Worm (Caenorhabditis elegans): ENCODE data around the gene fut-8.
A peak's percentile ranks its signal among the peaks of the same experiment; 100 is the strongest.
"Not testable (repeated sequence)": the region's sequence is repeated elsewhere in the genome, so short reads cannot be mapped to it uniquely, and the experiment has no call there.

The fut-8 gene

DNA sequence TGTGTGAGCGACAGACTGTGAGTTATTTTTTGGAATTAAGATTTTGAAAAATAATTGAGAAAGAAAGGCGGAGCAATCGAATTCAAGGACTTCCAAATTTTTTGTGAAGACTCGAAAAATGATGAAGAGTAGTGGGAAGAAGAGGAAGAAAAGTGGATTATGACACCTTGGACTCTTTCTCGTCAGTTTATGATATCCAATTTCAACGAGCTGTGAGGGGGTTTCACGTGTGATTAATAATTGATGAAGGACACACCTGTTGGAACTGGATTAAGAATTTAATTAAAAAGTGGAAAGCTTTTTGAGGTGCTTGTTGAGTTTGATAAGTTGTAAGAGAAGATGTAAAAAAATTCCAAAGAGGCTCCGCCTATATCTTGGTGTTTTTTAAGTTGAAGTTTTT, at the start of gene fut-8:
fut-8 (minus strand) TSS at position 101 of the 400 bp plus-strand sequence.
- no peak for TF ChIP-seq ztf-11 (tag; optimal IDR thresholded peaks at IDR 0.05)
- TF ChIP-seq unc-62 (GFP tag; optimal IDR thresholded peaks at IDR 0.05), result no peak
- no peak for TF ChIP-seq nhr-12 (tag; optimal IDR thresholded peaks at IDR 0.05)

DNA sequence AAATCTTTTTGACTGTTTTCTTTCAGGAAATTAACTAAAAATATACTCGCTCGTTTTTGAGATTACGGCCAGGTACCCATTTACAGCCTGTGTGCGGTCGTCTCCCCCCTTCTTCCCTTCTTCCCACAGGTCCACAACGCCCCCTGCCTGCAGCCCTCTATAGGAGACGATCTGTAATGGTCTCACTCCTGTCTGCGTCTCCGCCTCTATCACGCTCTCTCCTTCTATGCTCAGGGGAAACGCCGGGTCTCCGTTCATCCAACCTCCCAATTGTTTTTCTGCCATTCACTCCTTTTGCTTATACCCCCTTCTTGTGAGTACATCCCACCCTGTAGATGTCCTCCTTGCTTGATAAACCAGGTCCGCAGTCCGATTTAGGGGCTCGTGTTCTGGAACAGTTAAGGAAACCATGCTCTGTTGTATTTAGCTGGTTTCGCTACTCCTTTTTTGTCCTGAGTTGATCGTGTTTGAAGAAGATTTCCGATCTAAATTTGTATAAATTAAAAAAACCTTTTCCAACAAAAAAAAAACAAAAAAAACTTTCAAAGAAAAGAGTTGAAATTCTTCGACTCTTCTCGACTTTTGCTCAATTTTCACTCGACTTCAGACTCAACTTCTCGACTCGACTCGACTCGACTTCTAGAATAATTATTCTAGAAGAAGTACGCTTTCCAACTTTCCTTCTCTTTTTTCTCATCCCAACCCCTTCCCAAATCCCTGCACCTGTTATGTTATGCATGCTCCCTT, 48.3 kb upstream of the fut-8 start, which contains the start of gene F29G9.1:
F29G9.1 (plus strand) TSS at position 697 of the 747 bp plus-strand sequence.
- not testable (repeated sequence) for TF ChIP-seq ZK546.5, ceh-16, F13H6.1 (tag; optimal IDR thresholded peaks at IDR 0.05)

DNA sequence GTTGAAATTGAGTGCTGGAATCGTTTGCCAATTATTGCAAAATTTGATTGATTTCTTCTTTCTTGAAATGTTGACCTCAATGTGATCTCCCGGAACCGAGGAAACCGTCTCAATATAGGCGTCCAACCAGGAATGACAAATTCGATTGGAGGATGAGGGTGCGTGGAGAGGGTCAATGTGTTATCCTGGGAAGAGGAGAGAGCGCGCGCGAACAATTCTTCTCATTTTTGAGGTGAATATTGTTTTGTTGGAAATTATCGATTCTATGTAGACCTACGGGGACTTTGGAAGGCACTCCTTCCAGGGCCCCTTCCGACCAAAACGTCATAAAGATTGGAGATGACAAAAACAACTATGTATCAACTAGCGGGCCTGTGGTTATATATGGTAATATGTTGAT, 46.3 kb upstream of the fut-8 start:
- no peak for TF ChIP-seq nhr-237 (tag; optimal IDR thresholded peaks at IDR 0.05)
- TF ChIP-seq unc-62 (GFP tag; optimal IDR thresholded peaks at IDR 0.05), result no peak

DNA sequence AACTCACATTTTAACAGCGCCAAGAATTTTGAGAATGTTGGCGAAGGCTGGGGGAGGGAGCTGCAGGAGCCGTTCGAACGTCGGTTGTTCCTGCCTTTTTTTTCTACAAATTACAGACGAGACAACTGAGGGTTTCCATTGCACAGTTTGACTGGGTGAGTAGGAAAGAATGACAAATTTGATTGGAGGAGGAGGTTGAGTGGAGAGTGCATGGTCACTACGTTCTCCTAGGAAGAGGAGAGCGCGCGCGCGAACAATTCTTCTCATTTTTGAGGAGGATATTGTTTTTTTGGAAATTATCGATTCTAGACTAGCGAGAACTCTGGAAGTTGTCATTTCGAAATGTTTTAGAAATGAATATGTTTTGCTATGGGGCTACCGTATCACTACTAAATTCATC, 44.4 kb upstream of the fut-8 start, which contains the start of gene dhs-17:
dhs-17 (minus strand) TSS at position 101 of the 400 bp plus-strand sequence.
- TF ChIP-seq lsy-2 (tag; optimal IDR thresholded peaks at IDR 0.05), result no peak
- no peak for TF ChIP-seq mab-5 (tag; optimal IDR thresholded peaks at IDR 0.05)
- no peak for TF ChIP-seq Y55F3AM.14 (GFP tag; optimal IDR thresholded peaks at IDR 0.05)
- TF ChIP-seq sem-4 (tag; optimal IDR thresholded peaks at IDR 0.05), result no peak
- TF ChIP-seq mdl-1 (tag; optimal IDR thresholded peaks at IDR 0.05), result no peak
- TF ChIP-seq ztf-11 (tag; optimal IDR thresholded peaks at IDR 0.05), result no peak
- no peak for TF ChIP-seq R02D3.7 (tag; optimal IDR thresholded peaks at IDR 0.05)
- TF ChIP-seq blmp-1 (tag; optimal IDR thresholded peaks at IDR 0.05; ENCODE audit: insufficient read depth), result no peak
- no peak for TF ChIP-seq mbf-1 (tag; optimal IDR thresholded peaks at IDR 0.05)
- TF ChIP-seq ama-1 (optimal IDR thresholded peaks at IDR 0.05), result no peak
- no peak for TF ChIP-seq unc-39 (tag; optimal IDR thresholded peaks at IDR 0.05)
- no peak for TF ChIP-seq nhr-21 (tag; optimal IDR thresholded peaks at IDR 0.05)
- no peak for TF ChIP-seq F13H6.1 (tag; optimal IDR thresholded peaks at IDR 0.05)
- TF ChIP-seq gmeb-1 (tag; optimal IDR thresholded peaks at IDR 0.05), result no peak
- TF ChIP-seq egl-27 (tag; optimal IDR thresholded peaks at IDR 0.05), result no peak
- no peak for TF ChIP-seq ceh-16 (tag; optimal IDR thresholded peaks at IDR 0.05)
- no peak for TF ChIP-seq crh-2 (tag; optimal IDR thresholded peaks at IDR 0.05)
- no peak for TF ChIP-seq ztf-4 (tag; optimal IDR thresholded peaks at IDR 0.05)
- TF ChIP-seq ZK546.5 (tag; optimal IDR thresholded peaks at IDR 0.05), result no peak

DNA sequence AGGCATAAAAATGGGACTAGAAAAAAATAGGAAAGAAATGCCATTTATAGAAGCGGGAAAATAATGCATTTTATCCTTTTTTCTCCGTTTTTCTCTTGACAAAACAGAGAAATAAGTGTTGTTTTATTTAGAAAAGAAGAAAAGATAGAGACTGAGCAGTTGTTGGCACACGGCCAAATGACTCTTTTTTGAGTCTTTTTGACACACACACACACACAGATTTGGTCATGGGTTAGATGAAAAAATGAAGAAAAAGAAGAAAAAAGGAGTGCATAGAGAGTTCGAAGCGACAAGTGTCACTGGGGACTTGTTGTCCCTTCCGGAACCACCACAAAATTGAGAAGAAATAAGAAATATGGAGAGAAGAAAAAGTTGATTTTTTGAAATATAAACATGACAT, 43.2 kb upstream of the fut-8 start:
- TF ChIP-seq dmd-4 (tag; optimal IDR thresholded peaks at IDR 0.05) (no peak), sma-3 (GFP tag; optimal IDR thresholded peaks at IDR 0.05) (no peak), nhr-12 (tag; optimal IDR thresholded peaks at IDR 0.05) (no peak), ZK546.5 (tag; optimal IDR thresholded peaks at IDR 0.05) (no peak), nhr-77 (tag; optimal IDR thresholded peaks at IDR 0.05) (no peak), zag-1 (tag; optimal IDR thresholded peaks at IDR 0.05) (peak; percentile 58), C34F6.9 (tag; optimal IDR thresholded peaks at IDR 0.05) (peak; percentile 65), crh-2 (tag; optimal IDR thresholded peaks at IDR 0.05) (peak; percentile 23), lin-39 (tag; optimal IDR thresholded peaks at IDR 0.05) (no peak), unc-62 (GFP tag; optimal IDR thresholded peaks at IDR 0.05) (no peak), blmp-1 (tag; optimal IDR thresholded peaks at IDR 0.05; ENCODE audit: insufficient read depth) (no peak), mbf-1 (tag; optimal IDR thresholded peaks at IDR 0.05) (no peak), sem-4 (tag; optimal IDR thresholded peaks at IDR 0.05) (no peak), sma-9 (GFP tag; optimal IDR thresholded peaks at IDR 0.05) (peak; percentile 1), sma-9 (tag; optimal IDR thresholded peaks at IDR 0.05) (no peak), F13H6.1 (tag; optimal IDR thresholded peaks at IDR 0.05) (peak; percentile 37), nhr-129 (tag; optimal IDR thresholded peaks at IDR 0.05) (peak; percentile 56), mab-5 (tag; optimal IDR thresholded peaks at IDR 0.05) (peak; percentile 53), nhr-25 (tag; optimal IDR thresholded peaks at IDR 0.05) (no peak), lsy-2 (tag; optimal IDR thresholded peaks at IDR 0.05) (peak in 1 of 2 experiments; percentile 51)

All from whole organism, L2 larva.